Worm (Caenorhabditis elegans) whole organism, L2 larva: ENCODE measurements around the gene F25G6.8.

Experiments
- ZK546.5 ChIP-seq: sonication (generic microtip); optimal IDR thresholded peaks from 2 replicates; lab custom pipeline; 2017; ENCODE audit warnings: missing biosample characterization, missing genetic modification characterization
- alr-1 ChIP-seq: fragments of 150-350 bp; optimal IDR thresholded peaks from 2 replicates; lab custom pipeline; 2014; ENCODE audit warnings: missing biosample characterization, missing genetic modification characterization
- egl-27 ChIP-seq: sonication (generic microtip); optimal IDR thresholded peaks from 3 replicates; lab custom pipeline; 2017; ENCODE audit warnings: missing biosample characterization, missing genetic modification reagents, missing genetic modification characterization
- snpc-4 ChIP-seq: fragments of 150-350 bp; optimal IDR thresholded peaks from 2 replicates; lab custom pipeline; 2014; ENCODE audit warnings: missing biosample characterization, missing genetic modification characterization

DNA sequence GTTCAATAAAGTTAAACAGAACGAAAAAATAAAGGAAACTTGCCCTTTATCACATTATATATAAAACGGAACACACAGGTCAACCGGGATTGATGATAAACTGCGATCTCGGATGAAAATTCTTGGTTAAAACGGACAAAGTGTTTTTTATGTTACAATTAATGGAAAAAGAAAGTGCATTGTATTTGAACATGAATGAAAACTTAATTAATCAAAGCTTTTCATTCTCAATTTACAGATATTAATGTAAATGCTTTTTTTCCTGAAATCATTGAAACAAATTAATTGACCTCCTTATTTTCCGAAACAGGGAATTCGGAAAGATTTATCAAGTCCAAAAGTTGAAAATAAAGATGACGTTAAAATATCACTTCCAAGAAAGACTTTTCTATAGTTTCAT lies 36.4 kb upstream of the F25G6.8 start, which contains the start of gene F41E6.8:
- TF ChIP-seq snpc-4 (tag; lab: Kevin White, UChicago) = no peak
- TF ChIP-seq egl-27 = no peak
- no peak for TF ChIP-seq alr-1 (tag; lab: Kevin White, UChicago)
- no peak for TF ChIP-seq ZK546.5 (tag; lab: Kevin White, UChicago)
